Worm (Caenorhabditis elegans): ENCODE data around the gene Y37E11B.1.
"Not testable (repeated sequence)": the region's sequence is repeated elsewhere in the genome, so short reads cannot be mapped to it uniquely, and the experiment has no call there.

The Y37E11B.1 gene

ce11 chrIV:3578155-3578554, 1.3 kb upstream of the Y37E11B.1 start, which contains the start of gene Y37E11B.2:
Gene Y37E11B.2, plus strand, starts transcription at chrIV:3578455.
- TF ChIP-seq ceh-39 (tag; optimal IDR thresholded peaks at IDR 0.05) (no peak), ces-1 (GFP tag; optimal IDR thresholded peaks at IDR 0.05) (no peak), elt-1 (tag; optimal IDR thresholded peaks at IDR 0.05; ENCODE audit: borderline replicate concordance, insufficient read depth) (no peak), nhr-28 (tag; optimal IDR thresholded peaks at IDR 0.05) (no peak), snpc-4 (tag; optimal IDR thresholded peaks at IDR 0.05) (no peak), mls-2 (tag; optimal IDR thresholded peaks at IDR 0.05) (no peak), sem-2 (GFP tag; optimal IDR thresholded peaks at IDR 0.05) (no peak), bed-3 (GFP tag; optimal IDR thresholded peaks at IDR 0.05) (no peak), ham-2 (GFP tag; optimal IDR thresholded peaks at IDR 0.05) (no peak)

DNA sequence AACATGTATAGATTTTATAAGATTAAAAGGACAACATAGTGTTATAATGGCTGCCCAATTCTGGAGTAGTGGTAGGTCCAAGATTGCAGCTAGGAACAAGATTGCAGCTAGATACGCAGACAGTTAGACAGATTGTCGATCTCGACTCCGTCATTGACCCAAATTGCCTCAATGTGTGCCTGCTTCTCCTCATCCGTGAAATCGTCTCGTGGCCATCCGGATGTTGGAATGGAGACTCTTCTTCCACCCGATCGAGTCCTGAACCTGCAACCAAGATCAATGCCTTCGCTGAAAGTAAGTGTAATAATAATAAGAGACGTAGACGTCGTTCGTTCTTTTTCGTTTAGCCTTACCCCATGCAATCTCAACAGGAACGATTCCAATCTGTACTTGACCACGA, 754 bp upstream of the Y37E11B.1 start:
- TF ChIP-seq lin-13 (tag; optimal IDR thresholded peaks at IDR 0.05), result no peak
- no peak for TF ChIP-seq drap-1 (GFP tag; optimal IDR thresholded peaks at IDR 0.05)
- TF ChIP-seq ceh-39 (tag; optimal IDR thresholded peaks at IDR 0.05), result no peak
- peak; percentile 28 for TF ChIP-seq unc-120 (tag; optimal IDR thresholded peaks at IDR 0.05; ENCODE audit: poor library complexity, severe bottlenecking)

ce11 chrIV:3582806-3583205, 3.4 kb downstream of the Y37E11B.1 start, which contains the start of gene blos-7:
Gene blos-7, minus strand, starts transcription at chrIV:3582906.
- not testable (repeated sequence) for TF ChIP-seq unc-39, blmp-1, lin-13 (tag; optimal IDR thresholded peaks at IDR 0.05)

DNA sequence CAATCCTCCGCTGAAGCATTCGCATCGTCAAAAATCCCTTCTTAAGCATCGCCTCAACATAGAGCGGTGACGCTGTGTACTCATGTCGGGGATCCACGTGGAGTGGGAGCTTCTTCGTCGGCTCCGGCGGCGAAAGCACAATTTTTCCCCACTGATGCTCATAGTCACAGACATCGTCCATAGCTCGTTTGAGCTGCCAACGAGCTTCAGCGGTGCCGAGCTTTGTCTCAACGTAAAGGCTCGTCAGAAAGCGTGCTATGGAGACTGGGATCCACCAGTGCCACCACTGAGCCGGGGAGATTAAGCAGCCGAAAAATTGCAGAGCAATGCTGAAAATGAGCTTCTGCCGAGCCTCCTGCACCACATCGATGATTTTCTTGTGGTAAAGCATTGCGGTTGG, 11.4 kb downstream of the Y37E11B.1 start:
- no peak for TF ChIP-seq lin-32 (GFP tag; optimal IDR thresholded peaks at IDR 0.05)
- no peak for TF ChIP-seq ceh-39 (tag; optimal IDR thresholded peaks at IDR 0.05)
- TF ChIP-seq drap-1 (GFP tag; optimal IDR thresholded peaks at IDR 0.05), result no peak
- no peak for TF ChIP-seq M03D4.4 (tag; optimal IDR thresholded peaks at IDR 0.05)

ce11 chrIV:3593513-3593912, 14.1 kb downstream of the Y37E11B.1 start, which contains the start of gene taf-2:
Gene taf-2, minus strand, starts transcription at chrIV:3593613.
- no peak for TF ChIP-seq tbx-8 (GFP tag; optimal IDR thresholded peaks at IDR 0.05)
- TF ChIP-seq ceh-83 (GFP tag; optimal IDR thresholded peaks at IDR 0.05), result no peak
- no peak for TF ChIP-seq ham-2 (GFP tag; optimal IDR thresholded peaks at IDR 0.05)
- TF ChIP-seq hlh-1 (tag; optimal IDR thresholded peaks at IDR 0.05), result no peak
- no peak for TF ChIP-seq nhr-12 (tag; optimal IDR thresholded peaks at IDR 0.05)
- TF ChIP-seq nhr-2 (tag; optimal IDR thresholded peaks at IDR 0.05), result no peak
- TF ChIP-seq ztf-11 (tag; optimal IDR thresholded peaks at IDR 0.05), result no peak
- no peak for TF ChIP-seq pha-4 (tag; optimal IDR thresholded peaks at IDR 0.05)
- TF ChIP-seq lin-13 (tag; optimal IDR thresholded peaks at IDR 0.05), result no peak
- no peak for TF ChIP-seq nhr-76 (tag; optimal IDR thresholded peaks at IDR 0.05)
- no peak for TF ChIP-seq ceh-39 (tag; optimal IDR thresholded peaks at IDR 0.05)
- TF ChIP-seq M03D4.4 (tag; optimal IDR thresholded peaks at IDR 0.05), result no peak
- no peak for TF ChIP-seq nhr-28 (tag; optimal IDR thresholded peaks at IDR 0.05)
- TF ChIP-seq sem-2 (GFP tag; optimal IDR thresholded peaks at IDR 0.05), result no peak
- TF ChIP-seq unc-62 (GFP tag; optimal IDR thresholded peaks at IDR 0.05), result no peak
- TF ChIP-seq ceh-43 (GFP tag; optimal IDR thresholded peaks at IDR 0.05), result no peak

DNA sequence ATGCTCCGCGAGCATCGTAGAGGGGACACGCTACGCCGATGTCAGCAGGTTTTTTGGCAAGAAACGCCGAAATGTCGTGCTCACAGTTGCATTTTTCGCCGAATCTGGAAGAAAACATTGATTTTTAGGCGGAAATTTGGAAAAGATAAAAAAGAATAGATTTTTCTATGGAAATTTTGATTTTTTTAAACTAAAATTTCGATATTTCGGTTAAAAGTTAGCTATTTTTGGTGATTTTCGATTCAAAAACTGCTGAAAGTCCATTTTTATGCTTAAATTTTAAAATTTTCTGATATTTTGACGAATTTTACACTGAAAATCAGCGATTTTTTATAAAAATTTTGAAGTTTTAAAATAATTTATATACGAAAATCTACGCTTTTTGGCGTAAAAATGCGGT, 17.9 kb downstream of the Y37E11B.1 start:
- TF ChIP-seq flh-1 (GFP tag; optimal IDR thresholded peaks at IDR 0.05), result no peak
- no peak for TF ChIP-seq ceh-43 (GFP tag; optimal IDR thresholded peaks at IDR 0.05)
- TF ChIP-seq ceh-83 (GFP tag; optimal IDR thresholded peaks at IDR 0.05), result no peak
- TF ChIP-seq lin-13 (tag; optimal IDR thresholded peaks at IDR 0.05), result no peak
- no peak for TF ChIP-seq mep-1 (tag; optimal IDR thresholded peaks at IDR 0.05)
- TF ChIP-seq bed-3 (GFP tag; optimal IDR thresholded peaks at IDR 0.05), result no peak
- no peak for TF ChIP-seq nhr-28 (tag; optimal IDR thresholded peaks at IDR 0.05)
- TF ChIP-seq nhr-2 (tag; optimal IDR thresholded peaks at IDR 0.05), result no peak
- TF ChIP-seq cnd-1 (tag; optimal IDR thresholded peaks at IDR 0.05), result no peak
- TF ChIP-seq ham-2 (GFP tag; optimal IDR thresholded peaks at IDR 0.05), result no peak
- TF ChIP-seq pha-4 (tag; optimal IDR thresholded peaks at IDR 0.05), result no peak
- no peak for TF ChIP-seq elt-3 (tag; optimal IDR thresholded peaks at IDR 0.05)
- no peak for TF ChIP-seq ztf-11 (tag; optimal IDR thresholded peaks at IDR 0.05)
- no peak for TF ChIP-seq snpc-4 (tag; optimal IDR thresholded peaks at IDR 0.05)
- no peak for TF ChIP-seq sem-2 (GFP tag; optimal IDR thresholded peaks at IDR 0.05)
- TF ChIP-seq unc-120 (tag; optimal IDR thresholded peaks at IDR 0.05; ENCODE audit: poor library complexity, severe bottlenecking), result no peak
- TF ChIP-seq lsy-2 (tag; optimal IDR thresholded peaks at IDR 0.05), result no peak
- TF ChIP-seq M03D4.4 (tag; optimal IDR thresholded peaks at IDR 0.05), result no peak
- TF ChIP-seq lin-32 (GFP tag; optimal IDR thresholded peaks at IDR 0.05), result no peak
